Fruit fly (Drosophila melanogaster) whole organism, prepupa: Measurements from ENCODE around the gene flw.

Source experiments
- Blimp-1 ChIP-seq: fragments of 200-800 bp; sonication (Bioruptor generic); optimal IDR thresholded peaks from 3 replicates; lab custom pipeline; 2017; ENCODE audit warnings: missing biosample characterization, missing genetic modification characterization, mild to moderate bottlenecking, moderate library complexity, missing genetic modification reagents
- CG15336 ChIP-seq: fragments of 200-800 bp; sonication (Bioruptor generic); IDR thresholded peaks from 2 replicates; pipeline ENCODE4 v1.3.6; 2022; ENCODE audit warnings: missing biosample characterization, missing genetic modification characterization
- CG16779 ChIP-seq: fragments of 200-800 bp; sonication (Bioruptor generic); optimal IDR thresholded peaks from 3 replicates; lab custom pipeline; 2017; ENCODE audit warnings: missing biosample characterization, mild to moderate bottlenecking, missing genetic modification characterization
- CG3032 ChIP-seq: fragments of 200-800 bp; optimal IDR thresholded peaks from 2 replicates; lab custom pipeline; 2019; ENCODE audit warnings: missing biosample characterization, mild to moderate bottlenecking, missing genetic modification characterization, moderate library complexity
- CG34406 ChIP-seq: fragments of 200-800 bp; sonication (Bioruptor generic); optimal IDR thresholded peaks from 3 replicates; lab custom pipeline; 2016; ENCODE audit warnings: missing biosample characterization, missing genetic modification characterization
- CG6854 ChIP-seq: fragments of 200-800 bp; sonication (Bioruptor generic); optimal IDR thresholded peaks from 2 replicates; lab custom pipeline; 2017; ENCODE audit warnings: missing biosample characterization, mild to moderate bottlenecking, missing genetic modification characterization
- CG7368 ChIP-seq: fragments of 200-800 bp; sonication (Bioruptor generic); optimal IDR thresholded peaks from 3 replicates; lab custom pipeline; 2016; ENCODE audit warnings: missing biosample characterization, missing genetic modification characterization
- CG9139 ChIP-seq: fragments of 200-800 bp; sonication (Bioruptor generic); optimal IDR thresholded peaks from 3 replicates; lab custom pipeline; 2017; ENCODE audit warnings: missing biosample characterization, mild to moderate bottlenecking, missing genetic modification characterization
- Ets21C ChIP-seq: fragments of 200-800 bp; sonication (Bioruptor generic); optimal IDR thresholded peaks from 3 replicates; lab custom pipeline; 2016; ENCODE audit warnings: missing biosample characterization, missing genetic modification characterization
- Ets96B ChIP-seq: fragments of 200-800 bp; optimal IDR thresholded peaks from 2 replicates; lab custom pipeline; 2019; ENCODE audit warnings: missing biosample characterization, mild to moderate bottlenecking, missing genetic modification characterization, moderate library complexity
- Gug ChIP-seq: fragments of 200-800 bp; sonication (Bioruptor generic); IDR thresholded peaks from 2 replicates; pipeline ENCODE4 v1.3.6; 2022; ENCODE audit warnings: missing biosample characterization, missing genetic modification characterization
- Hr38 ChIP-seq: sonication (Bioruptor generic); optimal IDR thresholded peaks from 2 replicates; lab custom pipeline; 2016; ENCODE audit warnings: missing biosample characterization, missing genetic modification characterization
- Hr39 ChIP-seq: fragments of 200-800 bp; sonication (Bioruptor generic); optimal IDR thresholded peaks from 2 replicates; lab custom pipeline; 2016; ENCODE audit warnings: missing biosample characterization, missing genetic modification characterization
- Lpt ChIP-seq: fragments of 200-800 bp; sonication (Bioruptor generic); optimal IDR thresholded peaks from 3 replicates; lab custom pipeline; 2016; ENCODE audit warnings: missing biosample characterization, missing genetic modification characterization
- Met ChIP-seq: fragments of 200-800 bp; sonication (Bioruptor generic); optimal IDR thresholded peaks from 3 replicates; lab custom pipeline; 2016; ENCODE audit warnings: missing biosample characterization, missing genetic modification characterization
- OdsH ChIP-seq: fragments of 200-800 bp; sonication (Bioruptor generic); optimal IDR thresholded peaks from 3 replicates; lab custom pipeline; 2016; ENCODE audit warnings: missing biosample characterization, missing genetic modification characterization
- Smox ChIP-seq: fragments of 200-800 bp; sonication (Bioruptor generic); optimal IDR thresholded peaks from 3 replicates; lab custom pipeline; 2016; ENCODE audit warnings: missing biosample characterization, missing genetic modification characterization
- Sox102F ChIP-seq: fragments of 200-800 bp; sonication (Bioruptor generic); optimal IDR thresholded peaks from 2 replicates; lab custom pipeline; 2016; ENCODE audit warnings: missing biosample characterization, mild to moderate bottlenecking, missing genetic modification characterization
- Sox14 ChIP-seq: fragments of 200-800 bp; sonication (Bioruptor generic); optimal IDR thresholded peaks from 3 replicates; lab custom pipeline; 2016; ENCODE audit warnings: missing biosample characterization, missing genetic modification characterization
- Sox15 ChIP-seq: fragments of 200-800 bp; sonication (Bioruptor generic); optimal IDR thresholded peaks from 3 replicates; lab custom pipeline; 2016; ENCODE audit warnings: missing biosample characterization, missing genetic modification characterization
- acj6 ChIP-seq: fragments of 200-800 bp; sonication (Bioruptor generic); optimal IDR thresholded peaks from 3 replicates; lab custom pipeline; 2016; ENCODE audit warnings: missing biosample characterization, missing genetic modification characterization
- cyc ChIP-seq: fragments of 200-800 bp; sonication (Bioruptor generic); optimal IDR thresholded peaks from 3 replicates; lab custom pipeline; 2016; ENCODE audit warnings: missing biosample characterization, missing genetic modification characterization
- dsx ChIP-seq: fragments of 200-800 bp; optimal IDR thresholded peaks from 3 replicates; lab custom pipeline; 2019; ENCODE audit warnings: missing biosample characterization, mild to moderate bottlenecking, missing genetic modification characterization, moderate library complexity; ENCODE audit not compliant: poor library complexity, severe bottlenecking
- eg ChIP-seq: fragments of 200-800 bp; sonication (Bioruptor generic); IDR thresholded peaks from 3 replicates; pipeline ENCODE4 v1.3.6; 2022; ENCODE audit warnings: missing biosample characterization, missing genetic modification characterization
- fd85E ChIP-seq: fragments of 200-800 bp; sonication (Bioruptor generic); optimal IDR thresholded peaks from 3 replicates; lab custom pipeline; 2016; ENCODE audit warnings: missing biosample characterization, missing genetic modification characterization
- fkh ChIP-seq: fragments of 200-800 bp; sonication (Bioruptor generic); optimal IDR thresholded peaks from 3 replicates; lab custom pipeline; 2017; ENCODE audit warnings: missing biosample characterization, mild to moderate bottlenecking, missing genetic modification characterization, moderate library complexity
- pdm3 ChIP-seq: fragments of 200-800 bp; sonication (Bioruptor generic); optimal IDR thresholded peaks from 3 replicates; lab custom pipeline; 2016; ENCODE audit warnings: missing biosample characterization, missing genetic modification characterization
- spab ChIP-seq: fragments of 200-800 bp; sonication (Bioruptor generic); optimal IDR thresholded peaks from 2 replicates; lab custom pipeline; 2017; ENCODE audit warnings: missing biosample characterization, mild to moderate bottlenecking, missing genetic modification characterization, missing genetic modification reagents
- ss ChIP-seq, 2 experiments: fragments of 200-800 bp; sonication (Bioruptor generic); optimal IDR thresholded peaks; 2 replicates in 1 of 2; 3 replicates in 1 of 2; lab custom pipeline; 2017 to 2018; ENCODE audit warnings: mild to moderate bottlenecking in 2 of 2, missing biosample characterization in 2 of 2, missing genetic modification characterization in 2 of 2, moderate library complexity in 1 of 2
- topi ChIP-seq: fragments of 200-800 bp; sonication (Bioruptor generic); optimal IDR thresholded peaks from 3 replicates; lab custom pipeline; 2016; ENCODE audit warnings: missing biosample characterization, missing genetic modification characterization

Gene flw

DNA sequence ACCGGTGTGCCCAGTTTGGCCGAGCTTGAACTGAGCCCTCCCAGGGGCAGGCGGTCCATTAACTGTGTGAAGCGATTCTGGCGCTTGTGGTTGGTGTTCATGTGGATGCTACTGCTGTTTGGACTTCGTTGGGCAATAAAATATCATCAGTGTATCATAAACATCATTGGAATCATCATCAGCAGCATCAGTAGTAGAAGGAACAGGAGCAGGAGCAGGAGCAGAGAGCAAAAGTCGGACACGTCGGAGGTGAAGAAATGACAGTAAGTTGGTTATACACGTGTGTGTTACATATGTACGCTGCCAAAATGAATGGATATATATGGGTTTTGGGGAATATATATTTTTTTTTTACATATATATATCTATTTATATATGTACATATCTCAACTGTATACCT, 47.0 kb downstream of the flw start, which contains the start of gene CG12640:
TSS of gene CG12640 (minus strand) at position 101 of the 400 bp plus-strand sequence.
- TF ChIP-seq Lpt (GFP tag; lab: Kevin White, UChicago) (no peak), CG9139 (GFP tag; lab: Kevin White, UChicago) (no peak), Hr39 (GFP tag; lab: Kevin White, UChicago) (no peak), Sox102F (GFP tag; lab: Kevin White, UChicago) (no peak), CG3032 (tag; lab: Kevin White, UChicago) (no peak), CG34406 (GFP tag; lab: Kevin White, UChicago) (no peak), fd85E (GFP tag; lab: Kevin White, UChicago) (no peak), Sox14 (GFP tag; lab: Kevin White, UChicago) (no peak), dsx (GFP tag; lab: Kevin White, UChicago) (no peak), pdm3 (GFP tag; lab: Kevin White, UChicago) (no peak), OdsH (no peak), CG7368 (GFP tag; lab: Kevin White, UChicago) (no peak), topi (GFP tag; lab: Kevin White, UChicago) (no peak)
- TF ChIP-seq, all 60 proteins: peak for 0

DNA sequence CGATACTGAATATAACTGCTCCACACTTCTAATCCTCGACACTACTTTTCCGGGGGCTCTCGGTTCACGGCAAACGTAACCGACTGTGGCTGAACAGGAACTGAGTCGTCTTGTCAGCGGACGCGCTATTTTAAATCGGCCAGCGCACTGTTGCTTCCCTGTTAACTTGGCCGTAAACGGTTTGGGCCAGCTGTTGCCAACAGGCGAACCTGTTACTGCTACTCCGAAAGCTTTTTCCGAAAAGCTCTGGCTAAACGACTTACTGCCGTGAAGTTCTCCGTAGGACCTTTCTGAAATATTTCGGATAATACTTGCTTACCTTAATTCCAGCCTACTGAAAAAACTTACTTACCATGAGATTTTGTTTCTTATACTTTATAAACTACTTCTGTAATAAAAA, 69.0 kb downstream of the flw start, which contains the start of gene CG32683:
TSS of gene CG32683 (minus strand) at position 101 of the 400 bp plus-strand sequence.
- TF ChIP-seq cyc (GFP tag; lab: Kevin White, UChicago) (no peak), pdm3 (GFP tag; lab: Kevin White, UChicago) (no peak), Sox15 (GFP tag; lab: Kevin White, UChicago) (no peak), Met (no peak), Gug (GFP tag; lab: Robert Waterston, UW) (no peak), ss (GFP tag; optimal IDR thresholded peaks at IDR 0.05; lab: Kevin White, UChicago) (no peak), Blimp-1 (no peak), Hr38 (GFP tag; lab: Kevin White, UChicago) (no peak), eg (no peak), Sox102F (GFP tag; lab: Kevin White, UChicago) (no peak), fkh (GFP tag; lab: Kevin White, UChicago) (no peak), CG6854 (GFP tag; lab: Kevin White, UChicago) (no peak), Smox (GFP tag; lab: Kevin White, UChicago) (no peak), CG15336 (no peak), topi (GFP tag; lab: Kevin White, UChicago) (no peak), Ets96B (tag; lab: Kevin White, UChicago) (no peak), Ets21C (GFP tag; lab: Kevin White, UChicago) (no peak), spab (no peak), acj6 (GFP tag; lab: Kevin White, UChicago) (no peak), CG16779 (tag; lab: Kevin White, UChicago) (no peak)
